Worm (Caenorhabditis elegans) whole organism, L1 larva: ENCODE data around the gene lea-1.

Source experiments
- F16B12.6 ChIP-seq: fragments of 150-350 bp; optimal IDR thresholded peaks from 2 replicates; lab custom pipeline; 2014; ENCODE audit warnings: missing biosample characterization, missing genetic modification characterization
- Y116A8C.19 ChIP-seq: sonication (generic microtip); optimal IDR thresholded peaks from 2 replicates; lab custom pipeline; 2016; ENCODE audit warnings: missing compliant biosample characterization, missing genetic modification characterization, borderline replicate concordance
- aly-2 ChIP-seq: fragments of 150-350 bp; optimal IDR thresholded peaks from 2 replicates; lab custom pipeline; 2014; ENCODE audit warnings: missing biosample characterization, missing genetic modification characterization
- ama-1 ChIP-seq: fragments of 150-350 bp; optimal IDR thresholded peaks from 2 replicates; lab custom pipeline; 2014
- blmp-1 ChIP-seq: fragments of 150-350 bp; optimal IDR thresholded peaks from 2 replicates; lab custom pipeline; 2014; ENCODE audit warnings: missing biosample characterization, missing genetic modification characterization
- ceh-82 ChIP-seq, 3 experiments: fragments of 150-350 bp in 1 of 3; sonication (generic microtip) in 2 of 3; optimal IDR thresholded peaks; 2 replicates each; lab custom pipeline; 2014 to 2017; ENCODE audit warnings: missing biosample characterization in 3 of 3, missing genetic modification characterization in 3 of 3
- dsc-1 ChIP-seq: sonication (generic microtip); optimal IDR thresholded peaks from 2 replicates; lab custom pipeline; 2016; ENCODE audit warnings: mild to moderate bottlenecking, missing genetic modification characterization, missing compliant biosample characterization
- efl-1 ChIP-seq, 4 experiments: fragments of 150-350 bp; optimal IDR thresholded peaks in 3 of 4; peaks in 1 of 4; 1 replicate in 1 of 4; 2 replicates in 3 of 4; lab custom pipeline; 2014; ENCODE audit warnings: missing biosample characterization in 2 of 4, missing genetic modification characterization in 2 of 4, missing genetic modification reagents in 2 of 4
- efl-3 ChIP-seq: fragments of 200-800 bp; sonication (Bioruptor generic); optimal IDR thresholded peaks from 2 replicates; lab custom pipeline; 2018; ENCODE audit warnings: mild to moderate bottlenecking, missing genetic modification characterization, missing compliant biosample characterization
- egl-13 ChIP-seq: sonication (generic microtip); optimal IDR thresholded peaks from 2 replicates; lab custom pipeline; 2016; ENCODE audit warnings: missing genotype, missing genetic modification reagents, missing genetic modification characterization, missing compliant biosample characterization
- elt-2 ChIP-seq: sonication (generic microtip); optimal IDR thresholded peaks from 2 replicates; lab custom pipeline; 2016; ENCODE audit warnings: missing genetic modification characterization, mild to moderate bottlenecking, inconsistent platforms, missing compliant biosample characterization, missing genetic modification reagents
- fos-1 ChIP-seq: fragments of 150-350 bp; optimal IDR thresholded peaks from 2 replicates; lab custom pipeline; 2014; ENCODE audit warnings: missing biosample characterization, missing genetic modification characterization
- grh-1 ChIP-seq: fragments of 200-800 bp; sonication (Bioruptor generic); IDR thresholded peaks from 2 replicates; pipeline ENCODE4 v1.3.6; 2022; ENCODE audit warnings: missing genetic modification reagents, missing genetic modification characterization, missing compliant biosample characterization
- hlh-17 ChIP-seq: fragments of 200-800 bp; sonication (Bioruptor generic); optimal IDR thresholded peaks from 2 replicates; lab custom pipeline; 2018; ENCODE audit warnings: missing genetic modification characterization, mild to moderate bottlenecking, missing compliant biosample characterization, moderate library complexity, borderline replicate concordance
- irx-1 ChIP-seq: sonication (generic microtip); optimal IDR thresholded peaks from 2 replicates; lab custom pipeline; 2016; ENCODE audit warnings: missing genetic modification characterization, missing compliant biosample characterization
- isw-1 ChIP-seq: fragments of 200-800 bp; sonication (Bioruptor generic); IDR thresholded peaks from 2 replicates; pipeline ENCODE4 v1.3.6; 2022; ENCODE audit warnings: missing genetic modification characterization, missing compliant biosample characterization
- jun-1 ChIP-seq: fragments of 150-350 bp; optimal IDR thresholded peaks from 2 replicates; lab custom pipeline; 2014; ENCODE audit warnings: missing biosample characterization, missing genetic modification reagents, missing genetic modification characterization
- lin-13 ChIP-seq: fragments of 150-350 bp; optimal IDR thresholded peaks from 2 replicates; lab custom pipeline; 2014; ENCODE audit warnings: missing biosample characterization, missing genetic modification reagents, missing genetic modification characterization
- lin-14 ChIP-seq: fragments of 200-800 bp; sonication (Bioruptor generic); optimal IDR thresholded peaks from 2 replicates; lab custom pipeline; 2018; ENCODE audit warnings: mild to moderate bottlenecking, missing genetic modification characterization, moderate library complexity, missing compliant biosample characterization
- lin-15B ChIP-seq: fragments of 150-350 bp; sonication (generic microtip); optimal IDR thresholded peaks from 3 replicates; lab custom pipeline; 2014; ENCODE audit warnings: missing biosample characterization, missing genetic modification characterization
- lin-35 ChIP-seq, 2 experiments: fragments of 150-350 bp; optimal IDR thresholded peaks; 2 replicates each; lab custom pipeline; 2014; ENCODE audit warnings: missing biosample characterization in 2 of 2, missing genetic modification characterization in 2 of 2, missing genetic modification reagents in 2 of 2
- lin-39 ChIP-seq: fragments of 150-350 bp; optimal IDR thresholded peaks from 2 replicates; lab custom pipeline; 2014; ENCODE audit warnings: missing biosample characterization, missing genetic modification reagents, missing genetic modification characterization
- lir-3 ChIP-seq: sonication (generic microtip); optimal IDR thresholded peaks from 2 replicates; lab custom pipeline; 2016; ENCODE audit warnings: mild to moderate bottlenecking, missing genetic modification characterization, moderate library complexity, missing compliant biosample characterization; ENCODE audit not compliant: poor library complexity
- lsy-2 ChIP-seq, 2 experiments: fragments of 150-350 bp; optimal IDR thresholded peaks; 2 replicates each; lab custom pipeline; 2014; ENCODE audit warnings: missing biosample characterization in 2 of 2, missing genetic modification characterization in 2 of 2
- mdl-1 ChIP-seq, 2 experiments: fragments of 150-350 bp; optimal IDR thresholded peaks; 2 replicates each; lab custom pipeline; 2014 to 2017; ENCODE audit warnings: missing biosample characterization in 2 of 2, missing genetic modification characterization in 2 of 2, inconsistent platforms in 1 of 2
- mep-1 ChIP-seq: fragments of 150-350 bp; optimal IDR thresholded peaks from 2 replicates; lab custom pipeline; 2014; ENCODE audit warnings: missing biosample characterization, missing genetic modification characterization
- nhr-12 ChIP-seq: sonication (generic microtip); optimal IDR thresholded peaks from 2 replicates; lab custom pipeline; 2017; ENCODE audit warnings: missing biosample characterization, missing genetic modification characterization
- nhr-19 ChIP-seq: fragments of 200-800 bp; sonication (Bioruptor generic); conservative IDR thresholded peaks from 2 replicates; pipeline ENCODE4 v1.3.6; 2022; ENCODE audit warnings: missing genetic modification characterization, missing compliant biosample characterization
- nhr-237 ChIP-seq: fragments of 150-350 bp; optimal IDR thresholded peaks from 2 replicates; lab custom pipeline; 2014; ENCODE audit warnings: missing biosample characterization, missing genetic modification characterization
- nhr-28 ChIP-seq: fragments of 150-350 bp; optimal IDR thresholded peaks from 2 replicates; lab custom pipeline; 2014; ENCODE audit warnings: missing biosample characterization, missing genetic modification characterization
- nhr-47 ChIP-seq: sonication (generic microtip); optimal IDR thresholded peaks from 2 replicates; lab custom pipeline; 2016; ENCODE audit warnings: mild to moderate bottlenecking, missing genetic modification characterization, moderate library complexity, missing compliant biosample characterization
- nhr-71 ChIP-seq: sonication (generic microtip); optimal IDR thresholded peaks from 2 replicates; lab custom pipeline; 2016; ENCODE audit warnings: mild to moderate bottlenecking, missing genetic modification characterization, moderate library complexity, missing compliant biosample characterization
- nhr-84 ChIP-seq: sonication (generic microtip); optimal IDR thresholded peaks from 2 replicates; lab custom pipeline; 2017; ENCODE audit warnings: missing biosample characterization, missing genetic modification characterization
- pag-3 ChIP-seq: sonication (generic microtip); optimal IDR thresholded peaks from 2 replicates; lab custom pipeline; 2017; ENCODE audit warnings: missing genetic modification characterization, mild to moderate bottlenecking, missing compliant biosample characterization, antibody characterized with exemption, borderline replicate concordance; ENCODE audit not compliant: insufficient read depth
- rnt-1 ChIP-seq: sonication (generic microtip); optimal IDR thresholded peaks from 2 replicates; lab custom pipeline; 2016; ENCODE audit warnings: mild to moderate bottlenecking, missing genetic modification characterization, moderate library complexity, missing compliant biosample characterization
- snpc-4 ChIP-seq: fragments of 150-350 bp; optimal IDR thresholded peaks from 2 replicates; lab custom pipeline; 2014; ENCODE audit warnings: missing biosample characterization, missing genetic modification characterization
- sox-4 ChIP-seq: sonication (generic microtip); optimal IDR thresholded peaks from 2 replicates; lab custom pipeline; 2016; ENCODE audit warnings: missing genetic modification characterization, missing compliant biosample characterization
- sptf-1 ChIP-seq: fragments of 150-350 bp; optimal IDR thresholded peaks from 2 replicates; lab custom pipeline; 2014; ENCODE audit warnings: missing biosample characterization, missing genetic modification characterization
- swsn-7 ChIP-seq: sonication (generic microtip); optimal IDR thresholded peaks from 2 replicates; lab custom pipeline; 2016; ENCODE audit warnings: missing genetic modification characterization, missing compliant biosample characterization
- tbx-2 ChIP-seq: sonication (generic microtip); optimal IDR thresholded peaks from 2 replicates; lab custom pipeline; 2016; ENCODE audit warnings: missing genetic modification characterization, missing compliant biosample characterization
- tlp-1 ChIP-seq: fragments of 150-350 bp; optimal IDR thresholded peaks from 2 replicates; lab custom pipeline; 2014; ENCODE audit warnings: missing biosample characterization, missing genetic modification characterization
- vab-15 ChIP-seq: sonication (generic microtip); optimal IDR thresholded peaks from 2 replicates; lab custom pipeline; 2017; ENCODE audit warnings: missing genotype, mild to moderate bottlenecking, missing genetic modification characterization, missing compliant biosample characterization
- xbp-1 ChIP-seq: sonication (generic microtip); optimal IDR thresholded peaks from 2 replicates; lab custom pipeline; 2016; ENCODE audit warnings: missing genetic modification characterization, missing compliant biosample characterization
- zip-4 ChIP-seq: fragments of 200-800 bp; sonication (Bioruptor generic); optimal IDR thresholded peaks from 2 replicates; lab custom pipeline; 2018; ENCODE audit warnings: mild to moderate bottlenecking, missing genetic modification characterization, moderate library complexity, missing compliant biosample characterization

lea-1 gene

ce11 chrV:9985227-9985864 is 26.4 kb upstream of the lea-1 start:
- TF ChIP-seq fos-1 (tag; lab: Kevin White, UChicago): no peak
- TF ChIP-seq lin-14 (GFP tag; lab: Kevin White, UChicago): peak; percentile 52
- peak in 1 of 2 experiments; percentile 11 for TF ChIP-seq lsy-2 (tag; optimal IDR thresholded peaks at IDR 0.05; lab: Kevin White, UChicago)
- peak; percentile 27 for TF ChIP-seq rnt-1
- peak; percentile 41 for TF ChIP-seq dsc-1
- TF ChIP-seq irx-1: no peak
- TF ChIP-seq nhr-71 (tag; lab: Kevin White, UChicago): peak; percentile 46
- no peak for TF ChIP-seq tlp-1 (tag; lab: Kevin White, UChicago)

- TF ChIP-seq zip-4 (GFP tag; lab: Kevin White, UChicago) (no peak), rnt-1 (peak; percentile 1), lir-3 (tag; lab: Kevin White, UChicago) (no peak), nhr-28 (tag; lab: Kevin White, UChicago) (no peak), lin-35 (GFP tag; optimal IDR thresholded peaks at IDR 0.05; lab: Kevin White, UChicago) (peak in 1 of 2 experiments; percentile 16), sox-4 (tag; lab: Kevin White, UChicago) (no peak), aly-2 (no peak)
These were observed 25.5 kb upstream of the lea-1 start, which contains the start of gene rmd-2 for ce11 chrV:9986177-9986576. rmd-2 (minus strand) TSS chrV:9986277.

ce11 chrV:9987688-9988087 is 24.0 kb upstream of the lea-1 start, which contains the start of gene C27H6.8:
C27H6.8 (minus strand) TSS chrV:9987788.
- TF ChIP-seq mep-1 (tag; lab: Kevin White, UChicago): no peak
- TF ChIP-seq efl-1 (optimal IDR thresholded peaks at IDR 0.05; lab: Kevin White, UChicago): no peak
- peak in 1 of 2 experiments; percentile 15 for TF ChIP-seq efl-1 (GFP tag; optimal IDR thresholded peaks at IDR 0.05 in 1 of 2; lab: Kevin White, UChicago)

ce11 chrV:9991610-9992009 is 20.1 kb upstream of the lea-1 start, which contains the start of the genes rde-1 and trpp-6:
rde-1 (minus strand) TSS chrV:9991642.
trpp-6 (plus strand) TSS chrV:9991895.
- TF ChIP-seq lin-15B (no peak), hlh-17 (GFP tag; lab: Kevin White, UChicago) (no peak), efl-3 (GFP tag; lab: Kevin White, UChicago) (no peak), tbx-2 (tag; lab: Kevin White, UChicago) (no peak), nhr-237 (tag; lab: Kevin White, UChicago) (no peak), irx-1 (no peak), pag-3 (tag; lab: Kevin White, UChicago) (no peak), tlp-1 (tag; lab: Kevin White, UChicago) (no peak), nhr-71 (tag; lab: Kevin White, UChicago) (peak; percentile 7), elt-2 (no peak), egl-13 (no peak), nhr-84 (tag; lab: Kevin White, UChicago) (no peak), lin-39 (tag; lab: Kevin White, UChicago) (no peak), vab-15 (no peak), jun-1 (tag; lab: Kevin White, UChicago) (no peak), F16B12.6 (peak; percentile 82), grh-1 (GFP tag; lab: Robert Waterston, UW) (no peak), nhr-19 (GFP tag; lab: Robert Waterston, UW) (no peak), xbp-1 (tag; lab: Kevin White, UChicago) (no peak), snpc-4 (tag; lab: Kevin White, UChicago) (no peak), ama-1 (no peak), mdl-1 (tag; optimal IDR thresholded peaks at IDR 0.05; lab: Kevin White, UChicago) (no peak), Y116A8C.19 (tag; lab: Kevin White, UChicago) (no peak), rnt-1 (peak; percentile 20), lir-3 (tag; lab: Kevin White, UChicago) (no peak), sptf-1 (tag; lab: Kevin White, UChicago) (no peak), isw-1 (GFP tag; lab: Robert Waterston, UW) (no peak), mep-1 (tag; lab: Kevin White, UChicago) (peak; percentile 35), zip-4 (GFP tag; lab: Kevin White, UChicago) (no peak), lin-35 (GFP tag; optimal IDR thresholded peaks at IDR 0.05; lab: Kevin White, UChicago) (peak in 1 of 2 experiments; percentile 11), lin-13 (no peak), ceh-82 (tag; optimal IDR thresholded peaks at IDR 0.05; lab: Kevin White, UChicago) (no peak), blmp-1 (tag; lab: Kevin White, UChicago) (no peak), swsn-7 (tag; lab: Kevin White, UChicago) (peak; percentile 4), nhr-47 (tag; lab: Kevin White, UChicago) (peak; percentile 28), nhr-12 (no peak)
